Fruit fly (Drosophila melanogaster): ENCODE measurements around the gene CG14572.

Gene CG14572

dm6 chr3L:21709785-21710591, 31.3 kb upstream of the CG14572 start:
- TF ChIP-seq bsh (GFP tag; optimal IDR thresholded peaks at IDR 0.05), result peak in 1 of 2 experiments; percentile 85
- no peak for TF ChIP-seq CG15011 (GFP tag; optimal IDR thresholded peaks at IDR 0.05)
- TF ChIP-seq lbe (GFP tag; optimal IDR thresholded peaks at IDR 0.05), result peak; percentile 64
- no peak for TF ChIP-seq CG14667 (GFP tag; IDR thresholded peaks at IDR 0.05)
- TF ChIP-seq Usf (GFP tag; optimal IDR thresholded peaks at IDR 0.05), result no peak
- peak in 1 of 3 experiments; percentile 4 for TF ChIP-seq lola (GFP tag; optimal IDR thresholded peaks at IDR 0.05)
- TF ChIP-seq nom (GFP tag; optimal IDR thresholded peaks at IDR 0.05), result peak; percentile 79
- no peak for TF ChIP-seq CG7928 (GFP tag; optimal IDR thresholded peaks at IDR 0.05)
- peak; percentile 57 for TF ChIP-seq sens (GFP tag)
- TF ChIP-seq Vsx1 (GFP tag; optimal IDR thresholded peaks at IDR 0.05), result no peak
- TF ChIP-seq CoRest (tag; optimal IDR thresholded peaks at IDR 0.05), result no peak
- no peak for TF ChIP-seq CG6765 (GFP tag; optimal IDR thresholded peaks at IDR 0.05)
- TF ChIP-seq repo (GFP tag; optimal IDR thresholded peaks at IDR 0.05), result no peak
- TF ChIP-seq corto (GFP tag; optimal IDR thresholded peaks at IDR 0.05), result peak; percentile 31

- TF ChIP-seq ken (GFP tag; IDR thresholded peaks at IDR 0.05), result no peak
- no peak for TF ChIP-seq Hr39 (optimal IDR thresholded peaks at IDR 0.05)
- TF ChIP-seq sens (GFP tag), result peak; percentile 40
These were observed 25.4 kb upstream of the CG14572 start for dm6 chr3L:21715974-21716373.

DNA sequence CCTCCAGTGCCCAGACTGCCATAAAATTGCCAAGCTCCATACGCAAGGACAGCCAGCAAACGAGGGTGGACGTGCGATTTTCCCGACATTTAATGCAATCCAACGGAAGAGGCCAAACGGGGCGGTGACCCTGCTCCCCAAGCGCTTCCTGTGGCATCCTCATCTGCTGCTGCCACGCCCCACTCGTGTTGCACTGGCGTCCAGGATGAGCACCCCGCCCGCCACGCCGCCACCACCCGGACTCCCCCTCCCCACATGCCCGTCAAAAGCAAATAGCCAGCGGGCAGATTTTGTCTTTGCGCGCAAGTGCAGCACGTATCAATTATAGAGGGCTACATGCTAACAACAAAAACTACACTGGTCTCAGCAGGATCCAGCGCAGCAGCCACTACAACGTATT, 23.1 kb upstream of the CG14572 start:
- no peak for TF ChIP-seq CG17802 (tag; optimal IDR thresholded peaks at IDR 0.05)
- no peak for TF ChIP-seq Usf (GFP tag; optimal IDR thresholded peaks at IDR 0.05)
- TF ChIP-seq CG2199 (GFP tag; IDR thresholded peaks at IDR 0.05), result no peak
- TF ChIP-seq Jarid2 (GFP tag; optimal IDR thresholded peaks at IDR 0.05), result no peak
- no peak for TF ChIP-seq Ravus (GFP tag; IDR thresholded peaks at IDR 0.05)
- TF ChIP-seq CG11247 (GFP tag; IDR thresholded peaks at IDR 0.05), result peak; percentile 10
- TF ChIP-seq emc (GFP tag; optimal IDR thresholded peaks at IDR 0.05), result no peak
- TF ChIP-seq CG11456 (GFP tag; IDR thresholded peaks at IDR 0.05), result no peak
- TF ChIP-seq stwl (tag; optimal IDR thresholded peaks at IDR 0.05), result no peak
- TF ChIP-seq CG2116 (GFP tag; optimal IDR thresholded peaks at IDR 0.05), result no peak
- no peak for TF ChIP-seq bcd (GFP tag; optimal IDR thresholded peaks at IDR 0.05)
- TF ChIP-seq CG6765 (GFP tag; optimal IDR thresholded peaks at IDR 0.05), result no peak
- no peak for TF ChIP-seq CG3995 (GFP tag; optimal IDR thresholded peaks at IDR 0.05)
- 0 out of 2 replicates have a peak, but pooled peaks have one; percentile 11 for TF ChIP-seq ssp (GFP tag; IDR thresholded peaks at IDR 0.05)
- TF ChIP-seq E2f2 (GFP tag; IDR thresholded peaks at IDR 0.05), result no peak
- no peak for TF ChIP-seq otp (GFP tag; IDR thresholded peaks at IDR 0.05)
- TF ChIP-seq gem (tag; optimal IDR thresholded peaks at IDR 0.05), result no peak

- TF ChIP-seq CG9609 (GFP tag; optimal IDR thresholded peaks at IDR 0.05) (no peak), bsh (GFP tag; optimal IDR thresholded peaks at IDR 0.05) (peak in 1 of 2 experiments; percentile 19)
These were observed 20.5 kb upstream of the CG14572 start for dm6 chr3L:21720869-21721268.
